Fruit fly (Drosophila melanogaster) whole organism, adult: ENCODE results near the gene hiro.
A peak's percentile ranks its signal among the peaks of the same experiment; 100 is the strongest.

Source experiments
- CG11617 ChIP-seq: fragments of 200-800 bp; sonication (Bioruptor generic); optimal IDR thresholded peaks from 2 replicates; lab custom pipeline; 2017; ENCODE audit warnings: mild to moderate bottlenecking, missing biosample characterization, missing genetic modification reagents, missing genetic modification characterization
- CG12768 ChIP-seq: fragments of 200-800 bp; sonication (Bioruptor generic); optimal IDR thresholded peaks from 2 replicates; lab custom pipeline; 2017; ENCODE audit warnings: missing biosample characterization, missing genetic modification characterization, mild to moderate bottlenecking, moderate library complexity, missing genetic modification reagents
- CG14711 ChIP-seq: fragments of 200-800 bp; sonication (Bioruptor generic); optimal IDR thresholded peaks from 2 replicates; lab custom pipeline; 2018; ENCODE audit warnings: missing biosample characterization, mild to moderate bottlenecking, missing genetic modification characterization, moderate library complexity
- CG1620 ChIP-seq: fragments of 200-800 bp; sonication (Bioruptor generic); optimal IDR thresholded peaks from 2 replicates; lab custom pipeline; 2016; ENCODE audit warnings: missing biosample characterization, missing genetic modification characterization
- CG33017 ChIP-seq: fragments of 200-800 bp; sonication (Bioruptor generic); optimal IDR thresholded peaks from 2 replicates; lab custom pipeline; 2018; ENCODE audit warnings: missing biosample characterization, mild to moderate bottlenecking, missing genetic modification characterization, moderate library complexity
- CG5204 ChIP-seq: fragments of 200-800 bp; sonication (Bioruptor generic); optimal IDR thresholded peaks from 2 replicates; lab custom pipeline; 2016; ENCODE audit warnings: missing biosample characterization, missing genetic modification characterization
- CG7045 ChIP-seq: fragments of 200-800 bp; sonication (Bioruptor generic); optimal IDR thresholded peaks from 2 replicates; lab custom pipeline; 2017; ENCODE audit warnings: missing biosample characterization, mild to moderate bottlenecking, missing genetic modification characterization
- CG7101 ChIP-seq: fragments of 200-800 bp; sonication (Bioruptor generic); optimal IDR thresholded peaks from 2 replicates; lab custom pipeline; 2018; ENCODE audit warnings: missing biosample characterization, mild to moderate bottlenecking, missing genetic modification characterization, moderate library complexity
- Clk ChIP-seq: fragments of 200-800 bp; sonication (Bioruptor generic); optimal IDR thresholded peaks from 2 replicates; lab custom pipeline; 2017; ENCODE audit warnings: missing biosample characterization, missing genetic modification characterization
- Crg-1 ChIP-seq: fragments of 200-800 bp; sonication (Bioruptor generic); optimal IDR thresholded peaks from 2 replicates; lab custom pipeline; 2016; ENCODE audit warnings: missing biosample characterization, missing genetic modification characterization
- Hr96 ChIP-seq: fragments of 200-800 bp; sonication (Bioruptor generic); optimal IDR thresholded peaks from 2 replicates; lab custom pipeline; 2016; ENCODE audit warnings: missing biosample characterization, missing genetic modification characterization
- Mnt ChIP-seq: fragments of 200-800 bp; sonication (Bioruptor generic); optimal IDR thresholded peaks from 2 replicates; lab custom pipeline; 2016; ENCODE audit warnings: missing biosample characterization, mild to moderate bottlenecking, missing genetic modification characterization
- bab1 ChIP-seq: fragments of 200-800 bp; sonication (Bioruptor generic); optimal IDR thresholded peaks from 3 replicates; lab custom pipeline; 2019; ENCODE audit warnings: missing biosample characterization, mild to moderate bottlenecking, missing genetic modification characterization, moderate library complexity
- cic ChIP-seq: fragments of 200-800 bp; sonication (Bioruptor generic); optimal IDR thresholded peaks from 2 replicates; lab custom pipeline; 2017; ENCODE audit warnings: missing biosample characterization, mild to moderate bottlenecking, missing genetic modification characterization, moderate library complexity
- cnc ChIP-seq, 2 experiments: fragments of >200 bp; optimal IDR thresholded peaks; 2 replicates each; lab custom pipeline; 2017
- kay ChIP-seq: fragments of 200-800 bp; sonication (Bioruptor generic); peaks from one replicate; lab custom pipeline; 2016; ENCODE audit warnings: missing biosample characterization, missing genetic modification characterization, borderline replicate concordance
- ovo ChIP-seq: fragments of 200-800 bp; sonication (Bioruptor generic); optimal IDR thresholded peaks from 2 replicates; lab custom pipeline; 2016; ENCODE audit warnings: missing biosample characterization, missing genetic modification characterization
- pad ChIP-seq: fragments of 200-800 bp; sonication (Bioruptor generic); optimal IDR thresholded peaks from 3 replicates; lab custom pipeline; 2017; ENCODE audit warnings: missing biosample characterization, missing genetic modification characterization, mild to moderate bottlenecking, moderate library complexity, missing genetic modification reagents
- tj ChIP-seq: fragments of 200-800 bp; sonication (Bioruptor generic); optimal IDR thresholded peaks from 3 replicates; lab custom pipeline; 2017; ENCODE audit warnings: missing biosample characterization, mild to moderate bottlenecking, missing genetic modification characterization, moderate library complexity
- toe ChIP-seq: fragments of 200-800 bp; sonication (Bioruptor generic); optimal IDR thresholded peaks from 2 replicates; lab custom pipeline; 2016; ENCODE audit warnings: missing biosample characterization, missing genetic modification characterization

The hiro gene

dm6 chr3L:640324-640974 lies 47.3 kb downstream of the hiro start:
- TF ChIP-seq cic (GFP tag; lab: Kevin White, UChicago) = no peak
- peak; percentile 79 for TF ChIP-seq bab1
- TF ChIP-seq Clk (GFP tag; lab: Kevin White, UChicago) = no peak
- TF ChIP-seq CG14711 (tag; lab: Kevin White, UChicago) = peak; percentile 72
- TF ChIP-seq Mnt (GFP tag; lab: Kevin White, UChicago) = peak; percentile 32
- no peak for TF ChIP-seq CG33017
- no peak for TF ChIP-seq kay
- TF ChIP-seq CG11617 (GFP tag; lab: Kevin White, UChicago) = peak; percentile 62
- TF ChIP-seq CG7045 = no peak
- TF ChIP-seq tj (GFP tag; lab: Kevin White, UChicago) = peak; percentile 97
- TF ChIP-seq Crg-1 (GFP tag; lab: Kevin White, UChicago) = peak; percentile 22
- TF ChIP-seq CG5204 (GFP tag; lab: Kevin White, UChicago) = no peak
- peak; percentile 69 for TF ChIP-seq CG7101 (tag; lab: Kevin White, UChicago)
- TF ChIP-seq toe = no peak
- no peak for TF ChIP-seq CG12768 (GFP tag; lab: Kevin White, UChicago)
- peak; percentile 67 for TF ChIP-seq CG1620 (GFP tag; lab: Kevin White, UChicago)
- peak; percentile 81 for TF ChIP-seq ovo
- TF ChIP-seq Hr96 = peak; percentile 56
- peak; percentile 81 for TF ChIP-seq pad (GFP tag; lab: Kevin White, UChicago)
- TF ChIP-seq cnc (optimal IDR thresholded peaks at IDR 0.05; lab: Kevin White, UChicago) = no peak

dm6 chr3L:639460-640103 lies 48.2 kb downstream of the hiro start:
- TF ChIP-seq Clk (GFP tag; lab: Kevin White, UChicago) (no peak), pad (GFP tag; lab: Kevin White, UChicago) (peak; percentile 39), CG33017 (no peak)

dm6 chr3L:638757-639353 lies 48.9 kb downstream of the hiro start:
- no peak for TF ChIP-seq cic (GFP tag; lab: Kevin White, UChicago)
- TF ChIP-seq pad (GFP tag; lab: Kevin White, UChicago) = no peak
- TF ChIP-seq Hr96 = peak; percentile 16
- TF ChIP-seq CG14711 (tag; lab: Kevin White, UChicago) = no peak
- TF ChIP-seq CG11617 (GFP tag; lab: Kevin White, UChicago) = no peak
- no peak for TF ChIP-seq CG5204 (GFP tag; lab: Kevin White, UChicago)
- no peak for TF ChIP-seq CG12768 (GFP tag; lab: Kevin White, UChicago)
- TF ChIP-seq CG1620 (GFP tag; lab: Kevin White, UChicago) = no peak
- TF ChIP-seq bab1 = no peak
- TF ChIP-seq Mnt (GFP tag; lab: Kevin White, UChicago) = no peak
- peak; percentile 72 for TF ChIP-seq kay
- no peak for TF ChIP-seq Crg-1 (GFP tag; lab: Kevin White, UChicago)
- no peak for TF ChIP-seq cnc (optimal IDR thresholded peaks at IDR 0.05; lab: Kevin White, UChicago)

dm6 chr3L:638031-638414 lies 49.7 kb downstream of the hiro start:
- TF ChIP-seq cic (GFP tag; lab: Kevin White, UChicago) (peak; percentile 73), CG33017 (no peak), CG5204 (GFP tag; lab: Kevin White, UChicago) (peak; percentile 2), tj (GFP tag; lab: Kevin White, UChicago) (no peak), kay (peak; percentile 26), Mnt (GFP tag; lab: Kevin White, UChicago) (peak; percentile 63)

- TF ChIP-seq toe = no peak
- no peak for TF ChIP-seq Mnt (GFP tag; lab: Kevin White, UChicago)
- TF ChIP-seq CG12768 (GFP tag; lab: Kevin White, UChicago) = peak; percentile 47
- TF ChIP-seq tj (GFP tag; lab: Kevin White, UChicago) = peak; percentile 33
- TF ChIP-seq CG7045 = no peak
- TF ChIP-seq Hr96 = no peak
- no peak for TF ChIP-seq ovo
- no peak for TF ChIP-seq CG7101 (tag; lab: Kevin White, UChicago)
- TF ChIP-seq CG1620 (GFP tag; lab: Kevin White, UChicago) = no peak
- peak; percentile 61 for TF ChIP-seq kay
- TF ChIP-seq CG11617 (GFP tag; lab: Kevin White, UChicago) = no peak
Observed at dm6 chr3L:637329-638030, 50.3 kb downstream of the hiro start.

- TF ChIP-seq CG7045 (no peak), CG1620 (GFP tag; lab: Kevin White, UChicago) (no peak), CG11617 (GFP tag; lab: Kevin White, UChicago) (no peak), Hr96 (no peak), tj (GFP tag; lab: Kevin White, UChicago) (no peak), Crg-1 (GFP tag; lab: Kevin White, UChicago) (no peak), bab1 (no peak), toe (no peak), Clk (GFP tag; lab: Kevin White, UChicago) (no peak), CG7101 (tag; lab: Kevin White, UChicago) (peak; percentile 1), CG5204 (GFP tag; lab: Kevin White, UChicago) (peak; percentile 31)
Observed at dm6 chr3L:636434-636833, 51.3 kb downstream of the hiro start.
